Worm (Caenorhabditis elegans) whole organism, L4 larva: ENCODE results near the gene cest-33.

Source experiments
- D1046.2 ChIP-seq: fragments of 200-800 bp; sonication (Bioruptor generic); IDR thresholded peaks from 2 replicates; pipeline ENCODE4 v1.3.6; 2022; ENCODE audit warnings: missing genetic modification characterization, missing compliant biosample characterization
- R02D3.7 ChIP-seq: fragments of 150-350 bp; sonication (generic microtip); optimal IDR thresholded peaks from 3 replicates; lab custom pipeline; 2014; ENCODE audit warnings: missing biosample characterization, missing genetic modification characterization
- aly-2 ChIP-seq: sonication (generic microtip); optimal IDR thresholded peaks from 2 replicates; lab custom pipeline; 2018; ENCODE audit warnings: missing biosample characterization, missing genetic modification characterization
- lin-13 ChIP-seq: fragments of 150-350 bp; optimal IDR thresholded peaks from 2 replicates; lab custom pipeline; 2014; ENCODE audit warnings: missing biosample characterization, missing genetic modification reagents, missing genetic modification characterization
- pha-4 ChIP-seq, 2 experiments: fragments of 150-350 bp in 1 of 2; fragments of 200-800 bp in 1 of 2; sonication (Bioruptor generic) in 1 of 2; IDR thresholded peaks in 1 of 2; optimal IDR thresholded peaks in 1 of 2; 2 replicates each; pipeline versions ENCODE4 v1.3.6 to Lab custom; 2014 to 2022; ENCODE audit warnings: missing genetic modification characterization in 2 of 2, missing genetic modification reagents in 2 of 2, missing biosample characterization in 1 of 2, missing compliant biosample characterization in 1 of 2

DNA sequence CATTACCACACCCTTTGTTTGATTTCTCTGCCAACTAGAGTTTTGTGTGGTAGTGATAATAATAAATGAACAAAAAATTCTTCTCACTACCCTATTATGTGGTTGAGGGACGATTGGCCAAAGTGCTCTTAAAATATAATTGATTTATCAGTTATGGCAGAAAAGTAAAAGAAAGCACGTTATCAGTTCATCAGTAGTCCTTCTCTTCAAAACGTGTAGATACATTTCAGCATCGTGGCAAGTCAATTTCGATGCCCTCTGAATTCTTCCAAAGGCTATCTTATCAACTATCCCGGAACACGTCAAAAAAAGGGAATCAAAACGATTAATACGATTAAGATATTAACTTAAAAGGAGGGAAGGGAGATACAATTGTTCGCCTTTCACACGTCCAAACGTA, 47.6 kb upstream of the cest-33 start:
- TF ChIP-seq R02D3.7 (no peak), D1046.2 (GFP tag; lab: Robert Waterston, UW) (no peak), aly-2 (tag; lab: Kevin White, UChicago) (no peak), pha-4 (GFP tag; IDR thresholded peaks at IDR 0.05; lab: Robert Waterston, UW) (no peak), pha-4 (tag; optimal IDR thresholded peaks at IDR 0.05; lab: Kevin White, UChicago) (no peak), lin-13 (GFP tag; lab: Kevin White, UChicago) (no peak)
